Fruit fly (Drosophila melanogaster): ENCODE measurements around the gene CG9008.

DNA sequence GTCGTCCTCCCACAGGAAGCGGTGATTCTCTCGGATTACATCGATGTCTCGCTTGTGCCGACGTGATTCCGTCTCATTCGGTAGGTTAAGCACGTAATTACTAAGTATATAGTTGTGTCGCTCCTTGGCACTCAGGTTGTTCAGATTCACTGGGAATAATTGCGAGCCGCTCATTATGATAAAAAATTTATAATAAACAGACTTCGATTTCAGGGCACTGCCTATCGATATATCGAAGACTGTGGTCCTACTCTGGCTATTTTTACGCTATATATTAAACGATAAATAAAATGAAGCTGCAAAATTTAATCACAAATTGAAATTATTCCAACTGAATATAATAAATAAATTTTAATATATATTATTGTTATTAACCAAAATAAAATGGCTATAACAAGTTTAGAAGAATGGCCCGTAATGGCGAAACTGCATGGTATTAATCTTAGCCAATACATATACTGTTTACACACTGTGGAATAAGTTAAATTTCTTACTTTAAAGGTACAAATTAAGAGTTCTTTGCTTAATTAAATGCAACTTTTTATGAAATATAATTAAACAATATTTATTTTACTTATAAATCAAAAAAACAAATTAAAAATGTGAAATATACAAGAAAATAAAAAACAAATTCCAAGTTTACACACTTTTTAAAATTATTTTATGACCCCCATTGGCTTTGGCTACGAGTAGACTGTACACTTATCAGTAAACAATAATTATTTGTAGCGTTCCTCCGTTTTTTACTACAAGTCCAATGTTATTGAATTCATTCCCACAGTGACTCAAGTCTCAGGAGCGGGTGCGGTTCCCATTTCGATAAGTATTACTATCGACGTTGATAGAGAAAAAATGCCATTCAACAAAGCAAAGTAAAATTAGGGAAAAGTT lies 3.5 kb upstream of the CG9008 start, which contains the start of gene Eato:
- TF ChIP-seq psq (GFP tag; optimal IDR thresholded peaks at IDR 0.05) (peak; percentile 25), Dif (GFP tag; optimal IDR thresholded peaks at IDR 0.05; ENCODE audit: partially characterized antibody) (no peak), CG9705 (GFP tag; optimal IDR thresholded peaks at IDR 0.05) (no peak), CrebA (GFP tag; optimal IDR thresholded peaks at IDR 0.05; ENCODE audit: borderline replicate concordance) (no peak), lola (GFP tag; optimal IDR thresholded peaks at IDR 0.05) (no peak), Myc (optimal IDR thresholded peaks at IDR 0.05) (peak; percentile 19), Abd-B (GFP tag; optimal IDR thresholded peaks at IDR 0.05) (no peak), brk (GFP tag; optimal IDR thresholded peaks at IDR 0.05) (no peak), tai (GFP tag; optimal IDR thresholded peaks at IDR 0.05) (no peak), CG32264 (GFP tag; optimal IDR thresholded peaks at IDR 0.05) (no peak), Dfd (GFP tag; optimal IDR thresholded peaks at IDR 0.05) (no peak), Vsx2 (GFP tag; optimal IDR thresholded peaks at IDR 0.05; ENCODE audit: partially characterized antibody) (no peak), Jra (GFP tag; optimal IDR thresholded peaks at IDR 0.05) (no peak), pan (optimal IDR thresholded peaks at IDR 0.05) (no peak)
